Worm (Caenorhabditis elegans) whole organism, L1 larva: ENCODE measurements around the gene C33F10.8.

Source experiments
- C16A3.4 ChIP-seq: fragments of 150-350 bp; optimal IDR thresholded peaks from 2 replicates; lab custom pipeline; 2014; ENCODE audit warnings: missing biosample characterization, missing genetic modification characterization
- C34B4.2 ChIP-seq: sonication (generic microtip); optimal IDR thresholded peaks from 2 replicates; lab custom pipeline; 2017; ENCODE audit warnings: mild to moderate bottlenecking, missing genetic modification characterization, missing compliant biosample characterization
- F16B12.6 ChIP-seq: fragments of 150-350 bp; optimal IDR thresholded peaks from 2 replicates; lab custom pipeline; 2014; ENCODE audit warnings: missing biosample characterization, missing genetic modification characterization
- aha-1 ChIP-seq: fragments of 150-350 bp; optimal IDR thresholded peaks from 2 replicates; lab custom pipeline; 2014; ENCODE audit warnings: missing biosample characterization, missing genetic modification characterization
- alr-1 ChIP-seq: fragments of 200-800 bp; sonication (Bioruptor generic); optimal IDR thresholded peaks from 2 replicates; lab custom pipeline; 2018; ENCODE audit warnings: borderline replicate concordance, mild to moderate bottlenecking, missing genetic modification characterization, missing compliant biosample characterization
- aly-2 ChIP-seq: fragments of 150-350 bp; optimal IDR thresholded peaks from 2 replicates; lab custom pipeline; 2014; ENCODE audit warnings: missing biosample characterization, missing genetic modification characterization
- blmp-1 ChIP-seq: fragments of 150-350 bp; optimal IDR thresholded peaks from 2 replicates; lab custom pipeline; 2014; ENCODE audit warnings: missing biosample characterization, missing genetic modification characterization
- ceh-8 ChIP-seq: fragments of 200-800 bp; sonication (Bioruptor generic); optimal IDR thresholded peaks from 2 replicates; lab custom pipeline; 2018; ENCODE audit warnings: mild to moderate bottlenecking, missing genetic modification characterization, moderate library complexity, missing compliant biosample characterization
- ceh-82 ChIP-seq, 3 experiments: fragments of 150-350 bp in 1 of 3; sonication (generic microtip) in 2 of 3; optimal IDR thresholded peaks; 2 replicates each; lab custom pipeline; 2014 to 2017; ENCODE audit warnings: missing biosample characterization in 3 of 3, missing genetic modification characterization in 3 of 3
- ceh-88 ChIP-seq: fragments of 200-800 bp; sonication (Bioruptor generic); IDR thresholded peaks from 2 replicates; pipeline ENCODE4 v1.3.6; 2022; ENCODE audit warnings: missing genetic modification characterization, missing compliant biosample characterization
- ceh-90 ChIP-seq: sonication (generic microtip); optimal IDR thresholded peaks from 2 replicates; lab custom pipeline; 2016; ENCODE audit warnings: missing genetic modification characterization, missing compliant biosample characterization
- dpl-1 ChIP-seq, 3 experiments: fragments of 150-350 bp in 2 of 3; sonication (generic microtip) in 1 of 3; optimal IDR thresholded peaks; 2 replicates each; lab custom pipeline; 2014 to 2017; ENCODE audit warnings: missing biosample characterization in 3 of 3, missing genetic modification characterization in 3 of 3, missing genetic modification reagents in 3 of 3
- dsc-1 ChIP-seq: sonication (generic microtip); optimal IDR thresholded peaks from 2 replicates; lab custom pipeline; 2016; ENCODE audit warnings: mild to moderate bottlenecking, missing genetic modification characterization, missing compliant biosample characterization
- efl-1 ChIP-seq, 4 experiments: fragments of 150-350 bp; optimal IDR thresholded peaks in 3 of 4; peaks in 1 of 4; 1 replicate in 1 of 4; 2 replicates in 3 of 4; lab custom pipeline; 2014; ENCODE audit warnings: missing biosample characterization in 2 of 4, missing genetic modification characterization in 2 of 4, missing genetic modification reagents in 2 of 4
- efl-3 ChIP-seq: fragments of 200-800 bp; sonication (Bioruptor generic); optimal IDR thresholded peaks from 2 replicates; lab custom pipeline; 2018; ENCODE audit warnings: mild to moderate bottlenecking, missing genetic modification characterization, missing compliant biosample characterization
- elt-2 ChIP-seq: sonication (generic microtip); optimal IDR thresholded peaks from 2 replicates; lab custom pipeline; 2016; ENCODE audit warnings: missing genetic modification characterization, mild to moderate bottlenecking, inconsistent platforms, missing compliant biosample characterization, missing genetic modification reagents
- elt-3 ChIP-seq, 6 experiments: fragments of 150-350 bp in 1 of 6; sonication (generic microtip); optimal IDR thresholded peaks; 2 replicates each; lab custom pipeline; 2017 to 2018; ENCODE audit warnings: missing biosample characterization in 6 of 6, missing genetic modification characterization in 6 of 6, inconsistent platforms in 1 of 6
- fkh-10 ChIP-seq: sonication (generic microtip); optimal IDR thresholded peaks from 2 replicates; lab custom pipeline; 2017; ENCODE audit warnings: missing biosample characterization, missing genetic modification reagents, missing genetic modification characterization
- fkh-4 ChIP-seq: sonication (generic microtip); optimal IDR thresholded peaks from 2 replicates; lab custom pipeline; 2016; ENCODE audit warnings: missing compliant biosample characterization, missing genetic modification characterization, borderline replicate concordance
- fos-1 ChIP-seq: fragments of 150-350 bp; optimal IDR thresholded peaks from 2 replicates; lab custom pipeline; 2014; ENCODE audit warnings: missing biosample characterization, missing genetic modification characterization
- grh-1 ChIP-seq: fragments of 200-800 bp; sonication (Bioruptor generic); IDR thresholded peaks from 2 replicates; pipeline ENCODE4 v1.3.6; 2022; ENCODE audit warnings: missing genetic modification reagents, missing genetic modification characterization, missing compliant biosample characterization
- hlh-4 ChIP-seq: sonication (generic microtip); optimal IDR thresholded peaks from 2 replicates; lab custom pipeline; 2016; ENCODE audit warnings: mild to moderate bottlenecking, missing genetic modification characterization, missing compliant biosample characterization
- irx-1 ChIP-seq: sonication (generic microtip); optimal IDR thresholded peaks from 2 replicates; lab custom pipeline; 2016; ENCODE audit warnings: missing genetic modification characterization, missing compliant biosample characterization
- isw-1 ChIP-seq: fragments of 200-800 bp; sonication (Bioruptor generic); IDR thresholded peaks from 2 replicates; pipeline ENCODE4 v1.3.6; 2022; ENCODE audit warnings: missing genetic modification characterization, missing compliant biosample characterization
- lin-13 ChIP-seq: fragments of 150-350 bp; optimal IDR thresholded peaks from 2 replicates; lab custom pipeline; 2014; ENCODE audit warnings: missing biosample characterization, missing genetic modification reagents, missing genetic modification characterization
- lin-14 ChIP-seq: fragments of 200-800 bp; sonication (Bioruptor generic); optimal IDR thresholded peaks from 2 replicates; lab custom pipeline; 2018; ENCODE audit warnings: mild to moderate bottlenecking, missing genetic modification characterization, moderate library complexity, missing compliant biosample characterization
- lin-35 ChIP-seq, 2 experiments: fragments of 150-350 bp; optimal IDR thresholded peaks; 2 replicates each; lab custom pipeline; 2014; ENCODE audit warnings: missing biosample characterization in 2 of 2, missing genetic modification characterization in 2 of 2, missing genetic modification reagents in 2 of 2
- lsy-2 ChIP-seq, 2 experiments: fragments of 150-350 bp; optimal IDR thresholded peaks; 2 replicates each; lab custom pipeline; 2014; ENCODE audit warnings: missing biosample characterization in 2 of 2, missing genetic modification characterization in 2 of 2
- mab-9 ChIP-seq: fragments of 200-800 bp; sonication (Bioruptor generic); IDR thresholded peaks from 2 replicates; pipeline ENCODE4 v1.3.6; 2022; ENCODE audit warnings: missing genetic modification reagents, missing genetic modification characterization, missing compliant biosample characterization
- mep-1 ChIP-seq: fragments of 150-350 bp; optimal IDR thresholded peaks from 2 replicates; lab custom pipeline; 2014; ENCODE audit warnings: missing biosample characterization, missing genetic modification characterization
- nhr-12 ChIP-seq: sonication (generic microtip); optimal IDR thresholded peaks from 2 replicates; lab custom pipeline; 2017; ENCODE audit warnings: missing biosample characterization, missing genetic modification characterization
- nhr-20 ChIP-seq: sonication (generic microtip); optimal IDR thresholded peaks from 2 replicates; lab custom pipeline; 2016; ENCODE audit warnings: mild to moderate bottlenecking, missing genetic modification characterization, missing compliant biosample characterization
- nhr-237 ChIP-seq: fragments of 150-350 bp; optimal IDR thresholded peaks from 2 replicates; lab custom pipeline; 2014; ENCODE audit warnings: missing biosample characterization, missing genetic modification characterization
- nhr-71 ChIP-seq: sonication (generic microtip); optimal IDR thresholded peaks from 2 replicates; lab custom pipeline; 2016; ENCODE audit warnings: mild to moderate bottlenecking, missing genetic modification characterization, moderate library complexity, missing compliant biosample characterization
- nhr-85 ChIP-seq: sonication (generic microtip); peaks from one replicate; lab custom pipeline; 2016; ENCODE audit warnings: missing genetic modification characterization, inconsistent platforms, missing compliant biosample characterization
- nhr-90 ChIP-seq: sonication (generic microtip); optimal IDR thresholded peaks from 2 replicates; lab custom pipeline; 2016; ENCODE audit warnings: mild to moderate bottlenecking, missing genetic modification characterization, missing compliant biosample characterization; ENCODE audit not compliant: poor library complexity
- pag-3 ChIP-seq: sonication (generic microtip); optimal IDR thresholded peaks from 2 replicates; lab custom pipeline; 2017; ENCODE audit warnings: missing genetic modification characterization, mild to moderate bottlenecking, missing compliant biosample characterization, antibody characterized with exemption, borderline replicate concordance; ENCODE audit not compliant: insufficient read depth
- pax-3 ChIP-seq: fragments of 200-800 bp; sonication (Bioruptor generic); optimal IDR thresholded peaks from 2 replicates; lab custom pipeline; 2018; ENCODE audit warnings: mild to moderate bottlenecking, missing genetic modification characterization, moderate library complexity, missing compliant biosample characterization
- pqm-1 ChIP-seq: sonication (generic microtip); optimal IDR thresholded peaks from 3 replicates; lab custom pipeline; 2017; ENCODE audit warnings: missing biosample characterization, missing genetic modification characterization
- rnt-1 ChIP-seq: sonication (generic microtip); optimal IDR thresholded peaks from 2 replicates; lab custom pipeline; 2016; ENCODE audit warnings: mild to moderate bottlenecking, missing genetic modification characterization, moderate library complexity, missing compliant biosample characterization
- skn-1 ChIP-seq: fragments of 150-350 bp; optimal IDR thresholded peaks from 2 replicates; lab custom pipeline; 2014; ENCODE audit warnings: missing biosample characterization, missing genetic modification characterization
- snu-23 ChIP-seq: sonication (generic microtip); optimal IDR thresholded peaks from 2 replicates; lab custom pipeline; 2016; ENCODE audit warnings: missing genetic modification characterization, missing compliant biosample characterization
- swsn-7 ChIP-seq: sonication (generic microtip); optimal IDR thresholded peaks from 2 replicates; lab custom pipeline; 2016; ENCODE audit warnings: missing genetic modification characterization, missing compliant biosample characterization
- tbx-2 ChIP-seq: sonication (generic microtip); optimal IDR thresholded peaks from 2 replicates; lab custom pipeline; 2016; ENCODE audit warnings: missing genetic modification characterization, missing compliant biosample characterization
- tlp-1 ChIP-seq: fragments of 150-350 bp; optimal IDR thresholded peaks from 2 replicates; lab custom pipeline; 2014; ENCODE audit warnings: missing biosample characterization, missing genetic modification characterization
- unc-130 ChIP-seq: fragments of 150-350 bp; optimal IDR thresholded peaks from 2 replicates; lab custom pipeline; 2017; ENCODE audit warnings: missing biosample characterization, missing genetic modification characterization, inconsistent platforms
- unc-30 ChIP-seq: sonication (generic microtip); optimal IDR thresholded peaks from 2 replicates; lab custom pipeline; 2017; ENCODE audit warnings: missing biosample characterization, missing genetic modification characterization
- unc-98 ChIP-seq: fragments of 200-800 bp; sonication (Bioruptor generic); IDR thresholded peaks from 2 replicates; pipeline ENCODE4 v1.3.6; 2022; ENCODE audit warnings: missing genetic modification characterization, missing compliant biosample characterization
- zip-4 ChIP-seq: fragments of 200-800 bp; sonication (Bioruptor generic); optimal IDR thresholded peaks from 2 replicates; lab custom pipeline; 2018; ENCODE audit warnings: mild to moderate bottlenecking, missing genetic modification characterization, moderate library complexity, missing compliant biosample characterization

The C33F10.8 gene

DNA sequence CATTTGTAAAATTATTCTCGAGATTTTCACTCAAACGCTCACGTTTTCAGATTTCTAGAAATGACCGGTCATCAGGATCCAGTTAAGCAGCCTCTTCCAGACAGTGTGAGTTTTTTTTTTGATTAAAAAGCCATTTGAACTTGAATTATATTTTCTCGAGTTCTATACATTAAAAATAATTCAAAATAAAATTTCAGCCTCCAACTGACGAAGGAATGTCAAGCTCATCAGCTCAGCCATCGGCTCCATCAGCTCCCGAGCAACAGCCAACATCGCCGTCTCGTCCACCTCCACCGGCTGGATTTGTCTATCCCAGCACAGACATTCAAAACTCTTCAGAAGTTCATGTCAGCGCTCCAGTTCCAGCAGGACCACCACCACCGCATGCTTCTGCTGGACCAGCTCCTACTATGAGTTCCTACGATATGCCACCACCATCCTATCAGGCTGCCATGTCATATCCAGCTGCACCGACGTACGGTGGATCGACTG lies 32.9 kb upstream of the C33F10.8 start, which contains the start of gene F11G11.5:
Gene F11G11.5, plus strand, starts transcription at position 51 of the 492 bp plus-strand sequence.
- TF ChIP-seq efl-1 (optimal IDR thresholded peaks at IDR 0.05; lab: Kevin White, UChicago) (no peak), efl-1 (GFP tag; optimal IDR thresholded peaks at IDR 0.05 in 1 of 2; lab: Kevin White, UChicago) (peak in 1 of 2 experiments; percentile 29), unc-98 (GFP tag; lab: Robert Waterston, UW) (no peak)

DNA sequence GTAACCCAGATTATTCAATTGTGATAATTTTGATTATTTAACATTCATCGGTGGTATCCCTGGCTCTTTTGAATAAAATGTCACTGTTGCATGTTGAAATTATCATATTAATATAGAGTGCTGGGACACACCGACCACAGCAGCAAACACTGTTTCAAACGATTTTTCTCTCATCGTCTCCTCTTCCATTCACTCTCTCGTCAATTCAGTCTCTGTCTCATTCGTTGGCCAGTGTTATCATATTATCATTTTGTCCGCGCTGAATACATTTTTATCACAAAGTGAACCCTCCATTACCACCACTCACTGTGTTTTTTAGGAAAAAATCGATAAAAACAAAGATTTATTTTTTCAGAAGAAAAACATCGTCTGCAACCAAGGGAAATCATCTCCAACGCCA lies 32.1 kb upstream of the C33F10.8 start:
- TF ChIP-seq hlh-4 (tag; lab: Kevin White, UChicago), result no peak
- TF ChIP-seq nhr-12 (tag; lab: Kevin White, UChicago), result no peak
- no peak for TF ChIP-seq zip-4 (GFP tag; lab: Kevin White, UChicago)
- TF ChIP-seq pax-3, result no peak
- TF ChIP-seq elt-3 (tag; optimal IDR thresholded peaks at IDR 0.05; lab: Kevin White, UChicago), result peak in 1 of 6 experiments; percentile 45
- no peak for TF ChIP-seq unc-30
- TF ChIP-seq nhr-20 (tag; lab: Kevin White, UChicago), result peak; percentile 32
- no peak for TF ChIP-seq nhr-71 (tag; lab: Kevin White, UChicago)
- no peak for TF ChIP-seq C16A3.4 (tag; lab: Kevin White, UChicago)
- no peak for TF ChIP-seq ceh-82 (tag; optimal IDR thresholded peaks at IDR 0.05; lab: Kevin White, UChicago)
- TF ChIP-seq tbx-2 (tag; lab: Kevin White, UChicago), result no peak
- TF ChIP-seq lin-14, result peak; percentile 8
- peak; percentile 6 for TF ChIP-seq nhr-90 (tag; lab: Kevin White, UChicago)
- TF ChIP-seq nhr-85 (tag; lab: Kevin White, UChicago), result no peak
- TF ChIP-seq rnt-1 (tag; lab: Kevin White, UChicago), result no peak
- no peak for TF ChIP-seq irx-1 (tag; lab: Kevin White, UChicago)
- no peak for TF ChIP-seq dsc-1 (tag; lab: Kevin White, UChicago)
- peak; percentile 4 for TF ChIP-seq snu-23 (GFP tag; lab: Kevin White, UChicago)
- peak; percentile 85 for TF ChIP-seq elt-2 (tag; lab: Kevin White, UChicago)
- peak in 1 of 2 experiments; percentile 25 for TF ChIP-seq lin-35 (GFP tag; optimal IDR thresholded peaks at IDR 0.05; lab: Kevin White, UChicago)
- TF ChIP-seq efl-3 (GFP tag; lab: Kevin White, UChicago), result no peak
- TF ChIP-seq fkh-10 (GFP tag; lab: Kevin White, UChicago), result no peak
- no peak for TF ChIP-seq lsy-2 (tag; optimal IDR thresholded peaks at IDR 0.05; lab: Kevin White, UChicago)
- TF ChIP-seq ceh-88, result no peak
- TF ChIP-seq nhr-237 (tag; lab: Kevin White, UChicago), result no peak
- no peak for TF ChIP-seq isw-1
- TF ChIP-seq unc-98 (GFP tag; lab: Robert Waterston, UW), result no peak
- TF ChIP-seq ceh-90, result no peak
- no peak for TF ChIP-seq skn-1 (tag; lab: Kevin White, UChicago)
- no peak for TF ChIP-seq fkh-4
- no peak for TF ChIP-seq pag-3
- TF ChIP-seq fos-1 (tag; lab: Kevin White, UChicago), result no peak
- TF ChIP-seq dpl-1 (GFP tag; optimal IDR thresholded peaks at IDR 0.05; lab: Kevin White, UChicago), result no peak
- TF ChIP-seq ceh-8 (GFP tag; lab: Kevin White, UChicago), result no peak
- TF ChIP-seq pqm-1 (tag; lab: Kevin White, UChicago), result no peak
- TF ChIP-seq mab-9 (GFP tag; lab: Robert Waterston, UW), result no peak
- TF ChIP-seq tlp-1 (tag; lab: Kevin White, UChicago), result no peak
- TF ChIP-seq unc-130 (tag; lab: Kevin White, UChicago), result peak; percentile 5
- TF ChIP-seq efl-1 (optimal IDR thresholded peaks at IDR 0.05; lab: Kevin White, UChicago), result no peak
- TF ChIP-seq efl-1 (GFP tag; optimal IDR thresholded peaks at IDR 0.05 in 1 of 2; lab: Kevin White, UChicago), result peak in 1 of 2 experiments; percentile 69
- TF ChIP-seq alr-1 (tag; lab: Kevin White, UChicago), result no peak
- TF ChIP-seq aly-2 (tag; lab: Kevin White, UChicago), result no peak
- TF ChIP-seq swsn-7 (tag; lab: Kevin White, UChicago), result no peak
- TF ChIP-seq lin-13, result no peak
- no peak for TF ChIP-seq grh-1
- no peak for TF ChIP-seq F16B12.6 (tag; lab: Kevin White, UChicago)
- TF ChIP-seq mep-1 (tag; lab: Kevin White, UChicago), result no peak
- TF ChIP-seq blmp-1 (tag; lab: Kevin White, UChicago), result peak; percentile 32
- no peak for TF ChIP-seq C34B4.2 (tag; lab: Kevin White, UChicago)
- no peak for TF ChIP-seq aha-1 (tag; lab: Kevin White, UChicago)
